Worm (Caenorhabditis elegans) whole organism, L3 larva: ENCODE results near the gene T19D12.2.

Experiments used
- R02D3.7 ChIP-seq: fragments of 150-350 bp; optimal IDR thresholded peaks from 2 replicates; lab custom pipeline; 2014; ENCODE audit warnings: missing biosample characterization, missing genetic modification characterization
- lin-39 ChIP-seq: fragments of 150-350 bp; optimal IDR thresholded peaks from 2 replicates; lab custom pipeline; 2018; ENCODE audit warnings: missing biosample characterization, missing genetic modification reagents, missing genetic modification characterization
- lsy-12 ChIP-seq: sonication (generic microtip); optimal IDR thresholded peaks from 2 replicates; lab custom pipeline; 2016; ENCODE audit warnings: mild to moderate bottlenecking, missing genetic modification characterization, missing compliant biosample characterization
- nhr-237 ChIP-seq: fragments of 150-350 bp; optimal IDR thresholded peaks from 2 replicates; lab custom pipeline; 2014; ENCODE audit warnings: missing biosample characterization, missing genetic modification characterization
- nhr-28 ChIP-seq: fragments of 150-350 bp; optimal IDR thresholded peaks from 2 replicates; lab custom pipeline; 2014; ENCODE audit warnings: missing biosample characterization, missing genetic modification characterization
- snpc-4 ChIP-seq: fragments of 150-350 bp; optimal IDR thresholded peaks from 2 replicates; lab custom pipeline; 2014; ENCODE audit warnings: missing biosample characterization, missing genetic modification characterization
- unc-62 ChIP-seq: fragments of 150-350 bp; sonication (generic microtip); optimal IDR thresholded peaks from 4 replicates; lab custom pipeline; 2014; ENCODE audit warnings: missing biosample characterization, missing genetic modification reagents, missing genetic modification characterization

- TF ChIP-seq unc-62 (no peak), lsy-12 (tag; lab: Kevin White, UChicago) (no peak), nhr-237 (tag; lab: Kevin White, UChicago) (no peak), nhr-28 (tag; lab: Kevin White, UChicago) (no peak), lin-39 (tag; lab: Kevin White, UChicago) (no peak), R02D3.7 (no peak), snpc-4 (tag; lab: Kevin White, UChicago) (no peak)
Observed at ce11 chrII:6636136-6636535, 25.0 kb upstream of the T19D12.2 start, which contains the start of gene T19D12.5.
